Worm (Caenorhabditis elegans) whole organism, midembryonic: ENCODE data around the gene pals-19.

ENCODE experiments used
- T22C8.4 ChIP-seq: fragments of 200-800 bp; sonication (Bioruptor generic); IDR thresholded peaks from 2 replicates; pipeline ENCODE4 v1.3.6; 2022; ENCODE audit warnings: missing genetic modification characterization, missing compliant biosample characterization
- flt-1 ChIP-seq: fragments of 200-800 bp; sonication (Bioruptor generic); IDR thresholded peaks from 2 replicates; pipeline ENCODE4 v1.3.6; 2022; ENCODE audit warnings: missing genetic modification characterization, missing compliant biosample characterization
- klf-2 ChIP-seq: fragments of 200-800 bp; sonication (Bioruptor generic); conservative IDR thresholded peaks from 2 replicates; pipeline ENCODE4 v1.3.6; 2022; ENCODE audit warnings: missing genetic modification reagents, missing genetic modification characterization, missing compliant biosample characterization
- med-1 ChIP-seq: sonication (generic microtip); optimal IDR thresholded peaks from 2 replicates; lab custom pipeline; 2017; ENCODE audit warnings: missing genetic modification characterization, mild to moderate bottlenecking, missing compliant biosample characterization, antibody characterized with exemption, missing genetic modification reagents; ENCODE audit not compliant: insufficient read depth
- tab-1 ChIP-seq: fragments of 200-800 bp; sonication (Bioruptor generic); IDR thresholded peaks from 2 replicates; pipeline ENCODE4 v1.3.6; 2022; ENCODE audit warnings: missing genetic modification characterization, missing compliant biosample characterization
- ztf-23 ChIP-seq: fragments of 200-800 bp; sonication (Bioruptor generic); IDR thresholded peaks from 2 replicates; pipeline ENCODE4 v1.3.6; 2022; ENCODE audit warnings: missing genetic modification reagents, missing genetic modification characterization, missing compliant biosample characterization
- ztf-29 ChIP-seq: fragments of 200-800 bp; sonication (Bioruptor generic); IDR thresholded peaks from 2 replicates; pipeline ENCODE4 v1.3.6; 2022; ENCODE audit warnings: missing genetic modification reagents, missing genetic modification characterization, missing compliant biosample characterization

DNA sequence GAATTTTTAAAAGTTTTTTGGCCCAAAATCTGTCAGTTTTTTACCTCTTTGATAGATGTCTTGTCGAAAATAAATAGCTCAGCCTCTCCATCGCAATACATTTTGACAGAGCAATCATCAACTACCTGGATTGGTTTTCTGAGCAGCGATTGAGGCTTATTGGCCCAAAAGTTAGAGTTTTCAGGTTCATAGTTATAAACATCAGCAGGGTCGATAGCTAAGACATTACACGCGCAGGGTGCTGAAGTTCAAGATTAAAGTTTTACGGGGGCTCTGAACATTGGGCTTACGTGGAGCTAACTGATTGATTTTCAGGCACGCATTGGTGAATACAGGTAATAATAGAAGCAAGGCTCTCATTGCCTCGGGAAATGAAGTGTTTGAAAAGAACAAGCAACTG, 42.1 kb upstream of the pals-19 start, which contains the start of gene Y82E9BR.9:
- TF ChIP-seq flt-1 (GFP tag; lab: Robert Waterston, UW) (no peak), ztf-23 (GFP tag; lab: Robert Waterston, UW) (no peak), T22C8.4 (no peak), med-1 (GFP tag; lab: Kevin White, UChicago) (no peak), ztf-29 (GFP tag; lab: Robert Waterston, UW) (no peak), tab-1 (GFP tag; lab: Robert Waterston, UW) (no peak), klf-2 (GFP tag; lab: Robert Waterston, UW) (no peak)
